Fruit fly (Drosophila melanogaster): ENCODE data around the gene CG14074.

CG14074 gene

dm6 chr3L:18891986-18892385 lies 26.0 kb downstream of the CG14074 start, which contains the start of gene NijB (continued):
- TF ChIP-seq pros (GFP tag; optimal IDR thresholded peaks at IDR 0.05) (no peak), slp2 (GFP tag; optimal IDR thresholded peaks at IDR 0.05) (no peak), mirr (GFP tag; optimal IDR thresholded peaks at IDR 0.05) (no peak), Bdp1 (GFP tag; optimal IDR thresholded peaks at IDR 0.05) (no peak), CG34376 (GFP tag; optimal IDR thresholded peaks at IDR 0.05) (peak; percentile 12), Side (GFP tag; optimal IDR thresholded peaks at IDR 0.05) (no peak), CG33213 (GFP tag; optimal IDR thresholded peaks at IDR 0.05) (no peak), corto (GFP tag; optimal IDR thresholded peaks at IDR 0.05) (no peak), tgo (GFP tag; IDR thresholded peaks at IDR 0.05) (no peak), dati (GFP tag; IDR thresholded peaks at IDR 0.05) (no peak), CG2116 (GFP tag; optimal IDR thresholded peaks at IDR 0.05) (no peak), vnd (GFP tag; IDR thresholded peaks at IDR 0.05; ENCODE audit: partially characterized antibody) (no peak), cato (GFP tag; optimal IDR thresholded peaks at IDR 0.05; ENCODE audit: borderline replicate concordance) (no peak), Vsx1 (GFP tag; optimal IDR thresholded peaks at IDR 0.05) (no peak), HmgZ (tag; optimal IDR thresholded peaks at IDR 0.05) (peak; percentile 52), CHES-1-like (GFP tag; optimal IDR thresholded peaks at IDR 0.05) (no peak), z (GFP tag; IDR thresholded peaks at IDR 0.05) (no peak), CG12744 (GFP tag; optimal IDR thresholded peaks at IDR 0.05) (no peak), sens (GFP tag) (peak; percentile 71), CG8290 (GFP tag; optimal IDR thresholded peaks at IDR 0.05) (peak; percentile 3), CG8290 (tag; optimal IDR thresholded peaks at IDR 0.05) (peak in 1 of 2 experiments; percentile 8), D19A (tag; optimal IDR thresholded peaks at IDR 0.05) (peak; percentile 32), H2.0 (GFP tag; IDR thresholded peaks at IDR 0.05) (no peak), pita (GFP tag; optimal IDR thresholded peaks at IDR 0.05) (peak; percentile 61), hth (optimal IDR thresholded peaks at IDR 0.05) (no peak), fru (optimal IDR thresholded peaks at IDR 0.05) (no peak), CG8388 (GFP tag; optimal IDR thresholded peaks at IDR 0.05) (no peak), CG10979 (tag; optimal IDR thresholded peaks at IDR 0.05) (no peak), Med (GFP tag) (peak; percentile 44), Lhr (GFP tag; optimal IDR thresholded peaks at IDR 0.05) (peak; percentile 23), ci (GFP tag; IDR thresholded peaks at IDR 0.05) (no peak), CG2199 (GFP tag; IDR thresholded peaks at IDR 0.05) (0 out of 3 replicates have a peak, but pooled peaks have one; percentile 45), E2f2 (GFP tag; IDR thresholded peaks at IDR 0.05) (peak; percentile 12; the same call in 1 of the 2 replicates), CG4707 (GFP tag; optimal IDR thresholded peaks at IDR 0.05) (no peak), CTCF (GFP tag; optimal IDR thresholded peaks at IDR 0.05) (peak; percentile 11), CG17912 (GFP tag; optimal IDR thresholded peaks at IDR 0.05) (no peak), CG10431 (GFP tag; optimal IDR thresholded peaks at IDR 0.05) (no peak), CG7987 (GFP tag; optimal IDR thresholded peaks at IDR 0.05) (no peak), CG17359 (tag; optimal IDR thresholded peaks at IDR 0.05) (peak; percentile 63), sqz (GFP tag; optimal IDR thresholded peaks at IDR 0.05) (peak; percentile 85), CG14441 (GFP tag; IDR thresholded peaks at IDR 0.05) (no peak)

dm6 chr3L:18895079-18895478 lies 29.1 kb downstream of the CG14074 start:
- TF ChIP-seq CG34376 (GFP tag; optimal IDR thresholded peaks at IDR 0.05), result peak; percentile 71
- TF ChIP-seq sc (optimal IDR thresholded peaks at IDR 0.05), result no peak
- TF ChIP-seq sc (GFP tag; optimal IDR thresholded peaks at IDR 0.05), result no peak
- no peak for TF ChIP-seq inv (GFP tag; IDR thresholded peaks at IDR 0.05; ENCODE audit: partially characterized antibody)
- TF ChIP-seq twi (tag; optimal IDR thresholded peaks at IDR 0.05), result no peak
- TF ChIP-seq CG6689 (GFP tag; IDR thresholded peaks at IDR 0.05), result no peak
- TF ChIP-seq CG30431 (GFP tag; optimal IDR thresholded peaks at IDR 0.05), result no peak
- no peak for TF ChIP-seq CG1233 (GFP tag; optimal IDR thresholded peaks at IDR 0.05)
- TF ChIP-seq E2f2 (GFP tag; IDR thresholded peaks at IDR 0.05), result no peak
- no peak for TF ChIP-seq tna (GFP tag; IDR thresholded peaks at IDR 0.05; ENCODE audit: partially characterized antibody)
- TF ChIP-seq Pdp1 (GFP tag; optimal IDR thresholded peaks at IDR 0.05), result no peak
- TF ChIP-seq sug (tag; optimal IDR thresholded peaks at IDR 0.05), result peak; percentile 80
- TF ChIP-seq CG15479 (GFP tag; optimal IDR thresholded peaks at IDR 0.05), result no peak
- no peak for TF ChIP-seq z (GFP tag; IDR thresholded peaks at IDR 0.05)
- TF ChIP-seq CG6854 (GFP tag; optimal IDR thresholded peaks at IDR 0.05), result no peak
- no peak for TF ChIP-seq CG4328 (GFP tag; optimal IDR thresholded peaks at IDR 0.05)
- no peak for TF ChIP-seq CG13624 (GFP tag; optimal IDR thresholded peaks at IDR 0.05)
